Worm (Caenorhabditis elegans) whole organism, young adult: ENCODE results near the gene zim-1.

Experiments used
- T26A5.8 ChIP-seq: sonication (generic microtip); optimal IDR thresholded peaks from 2 replicates; lab custom pipeline; 2016; ENCODE audit warnings: missing genetic modification characterization, missing compliant biosample characterization
- ama-1 ChIP-seq, 3 experiments: fragments of 150-350 bp in 1 of 3; sonication (generic microtip) in 2 of 3; optimal IDR thresholded peaks; 2 replicates each; lab custom pipeline; 2014 to 2018; ENCODE audit warnings: missing biosample characterization in 2 of 3, missing genetic modification characterization in 2 of 3, missing genetic modification reagents in 2 of 3
- attf-6 ChIP-seq: fragments of 200-800 bp; sonication (Bioruptor generic); IDR thresholded peaks from 2 replicates; pipeline ENCODE4 v1.3.6; 2022; ENCODE audit warnings: missing genetic modification reagents, missing genetic modification characterization, missing compliant biosample characterization
- ceh-79 ChIP-seq: sonication (generic microtip); optimal IDR thresholded peaks from 2 replicates; lab custom pipeline; 2017; ENCODE audit warnings: mild to moderate bottlenecking, missing genetic modification characterization, missing compliant biosample characterization
- hlh-12 ChIP-seq: sonication (generic microtip); optimal IDR thresholded peaks from 2 replicates; lab custom pipeline; 2016; ENCODE audit warnings: missing genetic modification characterization, missing compliant biosample characterization
- let-526 ChIP-seq: fragments of 200-800 bp; sonication (Bioruptor generic); IDR thresholded peaks from 2 replicates; pipeline ENCODE4 v1.3.6; 2022; ENCODE audit warnings: missing genetic modification reagents, missing genetic modification characterization, missing compliant biosample characterization
- lin-35 ChIP-seq, 3 experiments: fragments of 150-350 bp in 2 of 3; sonication (generic microtip) in 1 of 3; optimal IDR thresholded peaks; 2 replicates each; lab custom pipeline; 2014 to 2018; ENCODE audit warnings: missing biosample characterization in 3 of 3, missing genetic modification characterization in 3 of 3, missing genetic modification reagents in 3 of 3
- nhr-120 ChIP-seq: fragments of 200-800 bp; sonication (Bioruptor generic); IDR thresholded peaks from 2 replicates; pipeline ENCODE4 v1.3.6; 2022; ENCODE audit warnings: missing genetic modification characterization, missing compliant biosample characterization
- pha-4 ChIP-seq: fragments of 150-350 bp; sonication (generic microtip); optimal IDR thresholded peaks from 2 replicates; lab custom pipeline; 2014; ENCODE audit warnings: missing biosample characterization, missing genetic modification reagents, missing genetic modification characterization
- snpc-1.1 ChIP-seq: sonication (generic microtip); optimal IDR thresholded peaks from 2 replicates; lab custom pipeline; 2017; ENCODE audit warnings: missing genetic modification characterization, mild to moderate bottlenecking, missing compliant biosample characterization, antibody characterized with exemption, moderate library complexity, missing genotype, missing genetic modification reagents; ENCODE audit not compliant: insufficient read depth
- unc-62 ChIP-seq: fragments of 150-350 bp; optimal IDR thresholded peaks from 2 replicates; lab custom pipeline; 2014; ENCODE audit warnings: missing biosample characterization, missing genetic modification reagents, missing genetic modification characterization
- zim-3 ChIP-seq: sonication (generic microtip); optimal IDR thresholded peaks from 2 replicates; lab custom pipeline; 2017; ENCODE audit warnings: mild to moderate bottlenecking, missing genetic modification characterization, moderate library complexity, missing compliant biosample characterization

DNA sequence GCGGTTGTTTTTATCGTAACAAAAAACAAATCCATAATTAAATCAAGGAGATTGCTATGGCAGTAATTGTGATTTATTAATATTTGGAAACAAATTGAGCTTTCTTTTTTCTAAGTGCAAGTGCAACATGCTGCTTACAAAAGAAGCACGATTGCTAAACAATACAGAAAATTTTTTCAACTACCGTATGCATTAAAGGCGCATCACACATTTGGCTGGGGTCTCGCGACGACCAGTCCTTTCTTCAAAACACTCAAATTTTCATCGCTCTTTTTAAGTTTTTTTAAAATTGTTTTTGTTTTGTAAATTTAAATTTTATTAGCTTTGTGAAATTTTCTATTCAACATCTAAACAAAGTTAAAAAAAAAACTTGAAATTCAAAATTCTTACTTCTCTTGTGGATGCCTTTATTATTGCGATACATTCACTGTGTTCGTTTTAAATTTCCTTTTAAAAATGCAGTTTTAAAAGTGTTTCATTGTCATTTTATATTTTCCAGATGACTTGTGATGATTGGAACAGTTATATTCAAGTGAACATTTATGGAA is at the start of gene zim-1:
- TF ChIP-seq pha-4 (tag; lab: Kevin White, UChicago) (no peak), let-526 (GFP tag; lab: Robert Waterston, UW) (no peak), hlh-12 (tag; lab: Kevin White, UChicago) (no peak), unc-62 (GFP tag; lab: Kevin White, UChicago) (no peak), T26A5.8 (tag; lab: Kevin White, UChicago) (no peak), ama-1 (optimal IDR thresholded peaks at IDR 0.05; lab: Kevin White, UChicago) (no peak), ama-1 (GFP tag; optimal IDR thresholded peaks at IDR 0.05; lab: Kevin White, UChicago) (no peak), snpc-1.1 (no peak), ceh-79 (tag; lab: Kevin White, UChicago) (no peak), nhr-120 (GFP tag; lab: Robert Waterston, UW) (no peak), lin-35 (GFP tag; optimal IDR thresholded peaks at IDR 0.05; lab: Kevin White, UChicago) (no peak), attf-6 (GFP tag; lab: Robert Waterston, UW) (no peak), zim-3 (no peak)
